Worm (Caenorhabditis elegans) whole organism, L4/young adult: ENCODE results near the gene C24A3.2.

Experiments used
- dao-5 ChIP-seq: sonication (generic microtip); optimal IDR thresholded peaks from 2 replicates; lab custom pipeline; 2016; ENCODE audit warnings: missing genotype, missing genetic modification characterization, moderate library complexity, missing compliant biosample characterization
- him-1 ChIP-seq: sonication (generic microtip); optimal IDR thresholded peaks from 2 replicates; lab custom pipeline; 2016; ENCODE audit warnings: missing genotype, missing genetic modification reagents, missing genetic modification characterization, missing compliant biosample characterization

ce11 chrX:9022779-9023178 is 25.5 kb downstream of the C24A3.2 start, which contains the start of gene T25B6.6:
- TF ChIP-seq him-1 (tag; lab: Kevin White, UChicago) (no peak), dao-5 (tag; lab: Kevin White, UChicago) (no peak)
